Fruit fly (Drosophila melanogaster) whole organism, wandering third instar larva: ENCODE results near the gene Invadolysin.

Source experiments
- CG32264 ChIP-seq: fragments of 200-800 bp; sonication (Bioruptor generic); optimal IDR thresholded peaks from 2 replicates; lab custom pipeline; 2016; ENCODE audit warnings: missing biosample characterization, missing genetic modification characterization
- CrebA ChIP-seq: fragments of 200-800 bp; sonication (Bioruptor generic); optimal IDR thresholded peaks from 2 replicates; lab custom pipeline; 2016; ENCODE audit warnings: missing biosample characterization, mild to moderate bottlenecking, missing genetic modification characterization, borderline replicate concordance
- Hr78 ChIP-seq: fragments of >200 bp; optimal IDR thresholded peaks from 2 replicates; lab custom pipeline; 2017; ENCODE audit warnings: missing biosample characterization, missing genetic modification characterization
- Sp1 ChIP-seq: fragments of 200-800 bp; sonication (Bioruptor generic); optimal IDR thresholded peaks from 3 replicates; lab custom pipeline; 2019; ENCODE audit warnings: missing biosample characterization, mild to moderate bottlenecking, missing genetic modification characterization, moderate library complexity
- brk ChIP-seq: fragments of 200-800 bp; sonication (Bioruptor generic); optimal IDR thresholded peaks from 2 replicates; lab custom pipeline; 2016; ENCODE audit warnings: missing biosample characterization, mild to moderate bottlenecking, missing genetic modification characterization
- h ChIP-seq: fragments of 200-800 bp; sonication (Bioruptor generic); optimal IDR thresholded peaks from 3 replicates; lab custom pipeline; 2016; ENCODE audit warnings: missing biosample characterization, mild to moderate bottlenecking, missing genetic modification characterization
- pan ChIP-seq: fragments of >200 bp; optimal IDR thresholded peaks from 2 replicates; lab custom pipeline; 2017
- psq ChIP-seq: fragments of 200-800 bp; sonication (Bioruptor generic); optimal IDR thresholded peaks from 3 replicates; lab custom pipeline; 2017; ENCODE audit warnings: missing biosample characterization, mild to moderate bottlenecking, missing genetic modification characterization, moderate library complexity
- sage ChIP-seq: fragments of 200-800 bp; sonication (Bioruptor generic); optimal IDR thresholded peaks from 2 replicates; lab custom pipeline; 2016; ENCODE audit warnings: missing biosample characterization, mild to moderate bottlenecking, missing genetic modification characterization
- tai ChIP-seq: sonication (Bioruptor generic); optimal IDR thresholded peaks from 2 replicates; lab custom pipeline; 2016; ENCODE audit warnings: missing biosample characterization, missing genetic modification characterization

dm6 chr3R:10132906-10133416 lies 11.5 kb upstream of the Invadolysin start:
- TF ChIP-seq h (GFP tag; lab: Kevin White, UChicago) (no peak), sage (peak; percentile 40), tai (GFP tag; lab: Kevin White, UChicago) (peak; percentile 53), psq (GFP tag; lab: Kevin White, UChicago) (peak; percentile 98), brk (GFP tag; lab: Kevin White, UChicago) (peak; percentile 39), CrebA (GFP tag; lab: Kevin White, UChicago) (no peak), Sp1 (GFP tag; lab: Kevin White, UChicago) (peak; percentile 11), CG32264 (GFP tag; lab: Kevin White, UChicago) (no peak), Hr78 (no peak), pan (no peak)
